Fruit fly (Drosophila melanogaster): Measurements from ENCODE around the gene SA1.

SA1 gene

dm6 chr2L:6950096-6950495 is at the start of gene SA1, which contains the start of gene Gas41 (continued):
- no peak for TF ChIP-seq CG4854 (GFP tag; optimal IDR thresholded peaks at IDR 0.05)
- TF ChIP-seq ftz-f1 (GFP tag; optimal IDR thresholded peaks at IDR 0.05), result no peak
- TF ChIP-seq Hmr (GFP tag; optimal IDR thresholded peaks at IDR 0.05), result peak; percentile 92
- no peak for TF ChIP-seq her (GFP tag; optimal IDR thresholded peaks at IDR 0.05)
- peak; percentile 69 for TF ChIP-seq Bgb (GFP tag; IDR thresholded peaks at IDR 0.05; ENCODE audit: partially characterized antibody)
- TF ChIP-seq CG30020 (tag; optimal IDR thresholded peaks at IDR 0.05), result peak; percentile 81
- TF ChIP-seq rib (GFP tag; IDR thresholded peaks at IDR 0.05), result no peak
- no peak for TF ChIP-seq ERR (GFP tag; optimal IDR thresholded peaks at IDR 0.05)
- no peak for TF ChIP-seq sd (tag; optimal IDR thresholded peaks at IDR 0.05)
- no peak for TF ChIP-seq Hr78 (GFP tag; optimal IDR thresholded peaks at IDR 0.05)
- peak; percentile 96 for TF ChIP-seq CG2712 (tag; optimal IDR thresholded peaks at IDR 0.05)
- no peak for TF ChIP-seq pros (GFP tag; optimal IDR thresholded peaks at IDR 0.05)
- peak; percentile 93 for TF ChIP-seq CG7271 (tag; optimal IDR thresholded peaks at IDR 0.05)
- no peak for TF ChIP-seq Usf (GFP tag; optimal IDR thresholded peaks at IDR 0.05)
- peak; percentile 43 for TF ChIP-seq CG1603 (tag; optimal IDR thresholded peaks at IDR 0.05)
- no peak for TF ChIP-seq onecut (GFP tag; IDR thresholded peaks at IDR 0.05)
- TF ChIP-seq Max (GFP tag; optimal IDR thresholded peaks at IDR 0.05), result no peak
- peak; percentile 76 for TF ChIP-seq CG16813 (GFP tag; IDR thresholded peaks at IDR 0.05; ENCODE audit: partially characterized antibody)
- no peak for TF ChIP-seq pita (GFP tag; optimal IDR thresholded peaks at IDR 0.05)
- TF ChIP-seq yki (optimal IDR thresholded peaks at IDR 0.05), result no peak
- no peak for TF ChIP-seq cas (GFP tag; IDR thresholded peaks at IDR 0.05)
- TF ChIP-seq Med (GFP tag), result peak; percentile 87
- TF ChIP-seq CG33213 (GFP tag; optimal IDR thresholded peaks at IDR 0.05), result peak; percentile 38
- peak; percentile 68 for TF ChIP-seq sug (tag; optimal IDR thresholded peaks at IDR 0.05)
- peak; percentile 69 for TF ChIP-seq CG10979 (tag; optimal IDR thresholded peaks at IDR 0.05)
- TF ChIP-seq CG4424 (GFP tag; optimal IDR thresholded peaks at IDR 0.05), result peak; percentile 89
- TF ChIP-seq bsh (GFP tag; optimal IDR thresholded peaks at IDR 0.05), result peak in 1 of 2 experiments; percentile 22
- no peak for TF ChIP-seq D19A (tag; optimal IDR thresholded peaks at IDR 0.05)
- no peak for TF ChIP-seq CG15073 (GFP tag; optimal IDR thresholded peaks at IDR 0.05)
- no peak for TF ChIP-seq schlank (tag; optimal IDR thresholded peaks at IDR 0.05)
- TF ChIP-seq Gug (GFP tag; IDR thresholded peaks at IDR 0.05), result peak; percentile 87
- no peak for TF ChIP-seq CG10431 (GFP tag; optimal IDR thresholded peaks at IDR 0.05)
- TF ChIP-seq Atf-2 (GFP tag; optimal IDR thresholded peaks at IDR 0.05), result no peak
- no peak for TF ChIP-seq Atf3 (GFP tag; optimal IDR thresholded peaks at IDR 0.05)
- TF ChIP-seq Bteb2 (GFP tag; optimal IDR thresholded peaks at IDR 0.05), result no peak
- TF ChIP-seq CG13424 (tag; optimal IDR thresholded peaks at IDR 0.05), result peak; percentile 96
- peak; percentile 76 for TF ChIP-seq vnd (GFP tag; IDR thresholded peaks at IDR 0.05; ENCODE audit: partially characterized antibody)
- TF ChIP-seq CG15479 (GFP tag; optimal IDR thresholded peaks at IDR 0.05), result no peak
- no peak for TF ChIP-seq Jarid2 (GFP tag; optimal IDR thresholded peaks at IDR 0.05)
- no peak for TF ChIP-seq nerfin-2 (GFP tag; IDR thresholded peaks at IDR 0.05; ENCODE audit: partially characterized antibody)
- peak; percentile 62; the same call in 1 of the 2 replicates for TF ChIP-seq bbx (GFP tag; IDR thresholded peaks at IDR 0.05; ENCODE audit: partially characterized antibody)
- TF ChIP-seq Six4 (GFP tag; optimal IDR thresholded peaks at IDR 0.05), result peak; percentile 70
- peak; percentile 86 for TF ChIP-seq unc-4 (GFP tag; IDR thresholded peaks at IDR 0.05; ENCODE audit: partially characterized antibody)
- no peak for TF ChIP-seq CG11723 (GFP tag; optimal IDR thresholded peaks at IDR 0.05)
- peak; percentile 90 for TF ChIP-seq CG13287 (GFP tag; IDR thresholded peaks at IDR 0.05; ENCODE audit: partially characterized antibody)
- no peak for TF ChIP-seq ssp (GFP tag; IDR thresholded peaks at IDR 0.05)
- TF ChIP-seq Adf1 (GFP tag; IDR thresholded peaks at IDR 0.05), result peak; percentile 34
- no peak for TF ChIP-seq luna (GFP tag; optimal IDR thresholded peaks at IDR 0.05)
- TF ChIP-seq row (GFP tag; IDR thresholded peaks at IDR 0.05), result peak; percentile 98
- TF ChIP-seq tin (GFP tag; optimal IDR thresholded peaks at IDR 0.05), result peak; percentile 15
- TF ChIP-seq Antp (GFP tag; optimal IDR thresholded peaks at IDR 0.05), result peak; percentile 18

Data from whole organism, embryonic.